Fruit fly (Drosophila melanogaster): ENCODE data around the gene CG7065.

Gene CG7065

dm6 chrX:9106775-9107283 lies 35.5 kb upstream of the CG7065 start, which contains the start of gene Arfrp1:
TSS of gene Arfrp1 (plus strand) at chrX:9107069.
- TF ChIP-seq sage (GFP tag; optimal IDR thresholded peaks at IDR 0.05) (no peak), Hr78 (GFP tag; optimal IDR thresholded peaks at IDR 0.05) (no peak), HLH106 (tag; optimal IDR thresholded peaks at IDR 0.05) (peak; percentile 53), ey (GFP tag; optimal IDR thresholded peaks at IDR 0.05) (peak; percentile 34), brk (GFP tag; optimal IDR thresholded peaks at IDR 0.05) (no peak), jim (GFP tag; optimal IDR thresholded peaks at IDR 0.05) (no peak), pan (optimal IDR thresholded peaks at IDR 0.05) (no peak), h (GFP tag; optimal IDR thresholded peaks at IDR 0.05) (peak; percentile 2), dmrt93B (GFP tag; optimal IDR thresholded peaks at IDR 0.05) (no peak), Dfd (GFP tag; optimal IDR thresholded peaks at IDR 0.05) (no peak), woc (GFP tag; optimal IDR thresholded peaks at IDR 0.05) (peak; percentile 35), dl (GFP tag; optimal IDR thresholded peaks at IDR 0.05; ENCODE audit: insufficient read depth in 1 of 2, partially characterized antibody in 2 of 2) (no peak), Myc (optimal IDR thresholded peaks at IDR 0.05) (peak; percentile 20), Jra (GFP tag; optimal IDR thresholded peaks at IDR 0.05) (peak; percentile 42), GATAd (GFP tag; optimal IDR thresholded peaks at IDR 0.05) (no peak), sv (GFP tag; optimal IDR thresholded peaks at IDR 0.05) (peak; percentile 5), fru (GFP tag; optimal IDR thresholded peaks at IDR 0.05) (no peak), psq (GFP tag; optimal IDR thresholded peaks at IDR 0.05) (no peak), Mio (GFP tag; optimal IDR thresholded peaks at IDR 0.05) (no peak), Rel (GFP tag; optimal IDR thresholded peaks at IDR 0.05) (no peak), Rel (tag; optimal IDR thresholded peaks at IDR 0.05) (peak; percentile 9), lola (GFP tag; optimal IDR thresholded peaks at IDR 0.05) (no peak), tai (GFP tag; optimal IDR thresholded peaks at IDR 0.05) (no peak)

dm6 chrX:9108387-9108786 lies 33.9 kb upstream of the CG7065 start, which contains the start of gene AP-1gamma:
TSS of gene AP-1gamma (plus strand) at chrX:9108691.
- TF ChIP-seq Rel (GFP tag; optimal IDR thresholded peaks at IDR 0.05) (no peak), Rel (tag; optimal IDR thresholded peaks at IDR 0.05) (no peak), CrebA (GFP tag; optimal IDR thresholded peaks at IDR 0.05; ENCODE audit: borderline replicate concordance) (no peak), psq (GFP tag; optimal IDR thresholded peaks at IDR 0.05) (peak; percentile 6)

- TF ChIP-seq pan (optimal IDR thresholded peaks at IDR 0.05) = no peak
- no peak for TF ChIP-seq lola (GFP tag; optimal IDR thresholded peaks at IDR 0.05)
- TF ChIP-seq Abd-B (GFP tag; optimal IDR thresholded peaks at IDR 0.05) = no peak
- TF ChIP-seq jim (GFP tag; optimal IDR thresholded peaks at IDR 0.05) = no peak
- TF ChIP-seq Rel (GFP tag; optimal IDR thresholded peaks at IDR 0.05) = no peak
- no peak for TF ChIP-seq Rel (tag; optimal IDR thresholded peaks at IDR 0.05)
- peak in 1 of 2 experiments; percentile 37 for TF ChIP-seq foxo (GFP tag; optimal IDR thresholded peaks at IDR 0.05)
- no peak for TF ChIP-seq br (GFP tag; optimal IDR thresholded peaks at IDR 0.05)
- TF ChIP-seq dmrt93B (GFP tag; optimal IDR thresholded peaks at IDR 0.05) = no peak
- TF ChIP-seq Vsx2 (GFP tag; optimal IDR thresholded peaks at IDR 0.05; ENCODE audit: partially characterized antibody) = no peak
- no peak for TF ChIP-seq Dif (GFP tag; optimal IDR thresholded peaks at IDR 0.05; ENCODE audit: partially characterized antibody)
- no peak for TF ChIP-seq brk (GFP tag; optimal IDR thresholded peaks at IDR 0.05)
- peak; percentile 25 for TF ChIP-seq ey (GFP tag; optimal IDR thresholded peaks at IDR 0.05)
- TF ChIP-seq OdsH (GFP tag; optimal IDR thresholded peaks at IDR 0.05) = peak; percentile 28
- no peak for TF ChIP-seq CrebA (GFP tag; optimal IDR thresholded peaks at IDR 0.05; ENCODE audit: borderline replicate concordance)
- TF ChIP-seq woc (GFP tag; optimal IDR thresholded peaks at IDR 0.05) = peak; percentile 68
- TF ChIP-seq CG9705 (GFP tag; optimal IDR thresholded peaks at IDR 0.05) = peak; percentile 8
- no peak for TF ChIP-seq sage (GFP tag; optimal IDR thresholded peaks at IDR 0.05)
- TF ChIP-seq Jra (GFP tag; optimal IDR thresholded peaks at IDR 0.05) = no peak
- peak; percentile 29 for TF ChIP-seq fru (GFP tag; optimal IDR thresholded peaks at IDR 0.05)
- peak; percentile 7 for TF ChIP-seq h (GFP tag; optimal IDR thresholded peaks at IDR 0.05)
- TF ChIP-seq usp (GFP tag; optimal IDR thresholded peaks at IDR 0.05) = no peak
- no peak for TF ChIP-seq Myc (optimal IDR thresholded peaks at IDR 0.05)
- peak; percentile 58 for TF ChIP-seq HLH106 (tag; optimal IDR thresholded peaks at IDR 0.05)
- peak; percentile 21 for TF ChIP-seq psq (GFP tag; optimal IDR thresholded peaks at IDR 0.05)
- no peak for TF ChIP-seq dl (GFP tag; optimal IDR thresholded peaks at IDR 0.05; ENCODE audit: insufficient read depth in 1 of 2, partially characterized antibody in 2 of 2)
- peak; percentile 19 for TF ChIP-seq Sp1 (GFP tag; optimal IDR thresholded peaks at IDR 0.05)
- TF ChIP-seq Mio (GFP tag; optimal IDR thresholded peaks at IDR 0.05) = no peak
- TF ChIP-seq N (GFP tag; optimal IDR thresholded peaks at IDR 0.05) = no peak
- TF ChIP-seq tai (GFP tag; optimal IDR thresholded peaks at IDR 0.05) = no peak
- no peak for TF ChIP-seq dsf (GFP tag; optimal IDR thresholded peaks at IDR 0.05; ENCODE audit: borderline replicate concordance)
- peak; percentile 21 for TF ChIP-seq rgr (GFP tag; optimal IDR thresholded peaks at IDR 0.05)
- peak; percentile 17 for TF ChIP-seq Hr83 (GFP tag; optimal IDR thresholded peaks at IDR 0.05; ENCODE audit: poor library complexity, severe bottlenecking)
These were observed 33.0 kb upstream of the CG7065 start for dm6 chrX:9109072-9109844.

All from whole organism, wandering third instar larva.